Worm (Caenorhabditis elegans): ENCODE measurements around the gene mrps-25.
A peak's percentile ranks its signal among the peaks of the same experiment; 100 is the strongest.

Gene mrps-25

DNA sequence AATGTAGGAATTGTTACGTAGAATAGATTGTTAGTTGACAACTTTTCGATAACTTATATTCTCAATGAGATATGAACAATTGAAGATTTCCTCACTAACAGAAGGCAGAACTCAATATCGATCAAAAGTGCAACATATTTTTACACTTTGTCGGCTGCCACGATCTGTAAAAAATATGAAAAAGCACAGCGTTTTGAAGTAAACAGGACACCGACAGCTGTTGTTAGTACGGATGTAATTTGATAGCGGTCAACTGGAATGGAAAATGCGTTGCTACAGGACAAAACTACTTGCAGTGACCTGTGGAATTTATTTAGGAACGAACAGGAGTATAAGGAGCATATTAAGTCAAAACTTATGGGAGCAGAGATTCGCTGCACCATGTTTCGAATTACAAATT lies 49.3 kb downstream of the mrps-25 start:
- TF ChIP-seq nhr-21 (tag; optimal IDR thresholded peaks at IDR 0.05) (no peak), F13H6.1 (tag; optimal IDR thresholded peaks at IDR 0.05) (peak; percentile 52), zag-1 (tag; optimal IDR thresholded peaks at IDR 0.05) (no peak)

ce11 chrIV:1107190-1107589 lies 50.5 kb downstream of the mrps-25 start, which contains the start of gene ost-1:
Gene ost-1 (plus strand): TSS chrIV:1107396.
- TF ChIP-seq F13H6.1 (tag; optimal IDR thresholded peaks at IDR 0.05) (peak; percentile 31), lin-11 (tag; optimal IDR thresholded peaks at IDR 0.05) (no peak), nhr-129 (tag; optimal IDR thresholded peaks at IDR 0.05) (peak; percentile 35), sma-9 (GFP tag; optimal IDR thresholded peaks at IDR 0.05) (peak; percentile 3), sma-9 (tag; optimal IDR thresholded peaks at IDR 0.05) (no peak), sma-3 (GFP tag; optimal IDR thresholded peaks at IDR 0.05) (no peak)

Data from whole organism, L2 larva.